Worm (Caenorhabditis elegans): Measurements from ENCODE around the gene adk-1.

Gene adk-1

DNA sequence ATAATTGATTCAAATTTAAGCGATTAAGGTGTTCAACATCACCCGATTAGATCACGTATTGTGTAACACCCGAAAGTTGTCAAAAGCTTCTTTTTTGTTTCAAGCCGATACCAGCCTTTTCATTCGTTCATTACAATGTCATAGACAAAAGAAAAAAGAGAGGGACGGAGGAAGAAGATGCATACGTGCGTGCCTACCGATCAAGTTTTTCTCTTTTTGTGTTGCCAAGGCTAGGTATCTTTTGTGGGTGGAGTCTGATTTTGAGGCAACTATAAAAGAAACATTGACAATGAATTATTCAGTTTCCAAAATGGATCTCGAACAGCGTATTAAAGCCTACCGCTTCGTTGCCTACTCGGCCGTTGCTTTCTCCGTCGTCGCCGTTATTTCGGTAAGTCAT is 14.6 kb upstream of the adk-1 start, which contains the start of gene col-125:
col-125 (plus strand) TSS at position 301 of the 400 bp plus-strand sequence.
- TF ChIP-seq C16A3.4 (tag; optimal IDR thresholded peaks at IDR 0.05) (no peak), efl-1 (optimal IDR thresholded peaks at IDR 0.05) (no peak), efl-1 (GFP tag; optimal IDR thresholded peaks at IDR 0.05 in 1 of 2) (peak in 1 of 2 experiments; percentile 21), blmp-1 (tag; optimal IDR thresholded peaks at IDR 0.05) (peak; percentile 29)

DNA sequence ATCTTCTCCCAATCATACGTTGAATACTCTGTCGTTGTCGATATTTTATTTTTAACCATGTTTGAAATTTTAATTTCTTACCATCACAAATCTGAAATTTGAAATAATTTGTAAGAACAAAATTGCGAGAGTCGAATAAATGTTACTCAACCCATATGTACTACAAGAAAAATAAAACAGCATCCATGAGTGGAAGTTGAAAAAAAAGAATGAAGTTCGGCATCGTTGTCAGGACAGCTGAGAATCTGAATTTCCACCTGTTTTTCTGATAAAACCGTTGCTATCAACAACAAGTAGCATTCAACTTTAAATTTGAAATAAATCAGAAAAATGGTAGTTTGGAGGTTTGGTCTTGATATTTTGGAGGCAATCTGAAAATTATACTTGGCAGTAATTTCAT is 13.2 kb upstream of the adk-1 start, which contains the start of gene C29F4.3:
C29F4.3 (minus strand) TSS at position 101 of the 400 bp plus-strand sequence.
- no peak for TF ChIP-seq elt-3 (tag; optimal IDR thresholded peaks at IDR 0.05)
- TF ChIP-seq egl-13 (tag; optimal IDR thresholded peaks at IDR 0.05) = no peak
- no peak for TF ChIP-seq nhr-12 (tag; optimal IDR thresholded peaks at IDR 0.05)
- TF ChIP-seq lsy-2 (tag; optimal IDR thresholded peaks at IDR 0.05) = no peak
- no peak for TF ChIP-seq hpl-2 (GFP tag; optimal IDR thresholded peaks at IDR 0.05)
- TF ChIP-seq pax-3 (tag; optimal IDR thresholded peaks at IDR 0.05) = no peak
- no peak for TF ChIP-seq nhr-71 (tag; optimal IDR thresholded peaks at IDR 0.05)
- TF ChIP-seq elt-2 (tag; optimal IDR thresholded peaks at IDR 0.05) = no peak
- no peak for TF ChIP-seq lin-35 (GFP tag; optimal IDR thresholded peaks at IDR 0.05)
- no peak for TF ChIP-seq nhr-84 (tag; optimal IDR thresholded peaks at IDR 0.05)
- TF ChIP-seq ceh-82 (tag; optimal IDR thresholded peaks at IDR 0.05) = no peak
- TF ChIP-seq rnt-1 (tag; optimal IDR thresholded peaks at IDR 0.05) = no peak
- no peak for TF ChIP-seq fos-1 (tag; optimal IDR thresholded peaks at IDR 0.05)
- no peak for TF ChIP-seq nhr-77 (tag; optimal IDR thresholded peaks at IDR 0.05)
- TF ChIP-seq lin-39 (tag; optimal IDR thresholded peaks at IDR 0.05) = no peak
- no peak for TF ChIP-seq ets-5 (GFP tag; IDR thresholded peaks at IDR 0.05)
- no peak for TF ChIP-seq ztf-4 (tag; optimal IDR thresholded peaks at IDR 0.05)
- TF ChIP-seq unc-130 (tag; optimal IDR thresholded peaks at IDR 0.05) = no peak

DNA sequence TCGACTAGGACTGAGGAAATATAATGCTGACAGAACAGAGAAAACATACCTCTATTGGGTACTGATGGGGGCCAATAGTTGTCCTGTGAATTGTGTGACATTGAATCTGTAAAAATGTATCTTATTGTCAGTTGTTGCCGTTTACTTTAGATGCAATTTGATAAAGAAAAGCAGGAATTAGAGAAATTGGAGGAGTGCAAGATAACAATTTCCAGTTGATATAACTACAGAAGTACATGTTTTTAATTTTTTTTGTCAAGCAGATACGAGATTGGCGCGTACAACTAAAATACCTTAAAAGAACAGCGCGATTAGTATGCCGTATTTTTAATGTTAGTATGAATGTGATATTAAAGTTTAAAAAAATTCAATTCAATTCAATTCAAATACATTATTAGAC is 7.4 kb upstream of the adk-1 start, which contains the start of gene zip-6:
zip-6 (minus strand) TSS at position 101 of the 400 bp plus-strand sequence.
- TF ChIP-seq irx-1 (tag; optimal IDR thresholded peaks at IDR 0.05) = no peak
- TF ChIP-seq lin-39 (tag; optimal IDR thresholded peaks at IDR 0.05) = no peak
- TF ChIP-seq efl-3 (GFP tag; optimal IDR thresholded peaks at IDR 0.05) = no peak
- no peak for TF ChIP-seq unc-30 (tag; optimal IDR thresholded peaks at IDR 0.05)
- no peak for TF ChIP-seq elt-2 (tag; optimal IDR thresholded peaks at IDR 0.05)
- TF ChIP-seq lir-3 (tag; optimal IDR thresholded peaks at IDR 0.05; ENCODE audit: poor library complexity) = no peak
- TF ChIP-seq nhr-12 (tag; optimal IDR thresholded peaks at IDR 0.05) = no peak
- no peak for TF ChIP-seq snu-23 (GFP tag; optimal IDR thresholded peaks at IDR 0.05)
- TF ChIP-seq hlh-17 (GFP tag; optimal IDR thresholded peaks at IDR 0.05; ENCODE audit: borderline replicate concordance) = no peak

DNA sequence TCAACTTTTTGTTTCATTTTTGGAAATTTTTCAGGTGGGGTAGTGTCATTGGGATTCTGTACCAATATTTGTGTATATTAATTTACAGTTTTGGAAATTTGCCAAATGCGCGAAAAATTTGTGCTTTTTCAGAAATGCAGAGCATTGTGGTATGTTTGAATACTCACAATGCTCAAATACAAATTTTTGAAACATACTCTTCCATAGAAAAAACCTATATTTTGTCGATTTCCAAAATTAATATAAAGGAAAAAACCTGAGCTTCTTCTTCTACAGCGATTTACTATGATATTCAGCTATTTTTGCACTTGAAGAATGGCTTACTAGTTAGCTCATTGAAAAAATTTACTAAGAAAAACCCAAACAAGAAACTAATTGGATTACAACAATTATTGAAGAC is 2.3 kb upstream of the adk-1 start:
- no peak for TF ChIP-seq snpc-4 (tag; optimal IDR thresholded peaks at IDR 0.05)

DNA sequence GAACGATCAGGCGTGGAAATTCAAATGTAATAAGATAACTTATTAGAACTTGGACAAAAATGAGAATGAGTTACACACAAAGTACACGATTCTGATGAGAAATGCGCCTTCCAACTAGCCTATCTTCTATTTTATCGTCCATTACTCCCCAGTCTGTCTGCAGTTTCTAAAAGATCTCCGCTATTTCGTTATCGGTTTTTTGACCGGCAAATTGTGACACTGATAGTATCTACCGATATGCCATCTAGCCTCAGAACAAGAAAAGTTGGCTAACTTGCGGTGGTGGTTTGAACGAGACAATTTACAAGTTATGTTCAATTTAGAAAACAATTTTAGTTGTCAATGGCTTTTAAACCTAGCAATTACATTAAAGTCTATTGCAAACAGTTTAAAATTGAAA is 916 bp upstream of the adk-1 start:
- no peak for TF ChIP-seq zag-1 (tag; optimal IDR thresholded peaks at IDR 0.05)
- TF ChIP-seq snu-23 (GFP tag; optimal IDR thresholded peaks at IDR 0.05) = peak; percentile 13
- no peak for TF ChIP-seq pax-3 (tag; optimal IDR thresholded peaks at IDR 0.05)
- no peak for TF ChIP-seq grh-1 (GFP tag; IDR thresholded peaks at IDR 0.05)
- TF ChIP-seq ceh-82 (tag; optimal IDR thresholded peaks at IDR 0.05) = peak in 1 of 3 experiments; percentile 0
- peak; percentile 69 for TF ChIP-seq tlp-1 (tag; optimal IDR thresholded peaks at IDR 0.05)
- peak; percentile 78 for TF ChIP-seq lin-14 (GFP tag; optimal IDR thresholded peaks at IDR 0.05)
- TF ChIP-seq Y116A8C.19 (tag; optimal IDR thresholded peaks at IDR 0.05; ENCODE audit: borderline replicate concordance) = no peak
- TF ChIP-seq lin-35 (GFP tag; optimal IDR thresholded peaks at IDR 0.05) = peak in 1 of 2 experiments; percentile 29
- no peak for TF ChIP-seq F16B12.6 (tag; optimal IDR thresholded peaks at IDR 0.05)
- no peak for TF ChIP-seq egl-27 (tag; optimal IDR thresholded peaks at IDR 0.05)
- no peak for TF ChIP-seq unc-98 (GFP tag; IDR thresholded peaks at IDR 0.05)
- TF ChIP-seq nhr-20 (tag; optimal IDR thresholded peaks at IDR 0.05) = peak; percentile 23
- peak; percentile 9 for TF ChIP-seq rnt-1 (tag; optimal IDR thresholded peaks at IDR 0.05)
- TF ChIP-seq hpl-2 (GFP tag; optimal IDR thresholded peaks at IDR 0.05) = no peak
- peak; percentile 71 for TF ChIP-seq nhr-85 (tag)
- no peak for TF ChIP-seq isw-1 (GFP tag; IDR thresholded peaks at IDR 0.05)
- no peak for TF ChIP-seq nhr-28 (tag; optimal IDR thresholded peaks at IDR 0.05)
- peak; percentile 21 for TF ChIP-seq unc-130 (tag; optimal IDR thresholded peaks at IDR 0.05)
- TF ChIP-seq elt-3 (tag; optimal IDR thresholded peaks at IDR 0.05) = peak in 2 of 6 experiments; percentile 46 to 57
- TF ChIP-seq snpc-4 (tag; optimal IDR thresholded peaks at IDR 0.05) = no peak
- peak; percentile 52 for TF ChIP-seq blmp-1 (tag; optimal IDR thresholded peaks at IDR 0.05)
- no peak for TF ChIP-seq nhr-47 (tag; optimal IDR thresholded peaks at IDR 0.05)
- TF ChIP-seq elt-2 (tag; optimal IDR thresholded peaks at IDR 0.05) = peak; percentile 44
- peak; percentile 10 for TF ChIP-seq mep-1 (tag; optimal IDR thresholded peaks at IDR 0.05)
- TF ChIP-seq lin-13 (GFP tag; optimal IDR thresholded peaks at IDR 0.05) = no peak
